Worm (Caenorhabditis elegans) whole organism, midembryonic: Measurements from ENCODE around the gene Y73C8B.5.

ENCODE experiments used
- cog-1 ChIP-seq: sonication (generic microtip); optimal IDR thresholded peaks from 2 replicates; lab custom pipeline; 2016; ENCODE audit warnings: missing genetic modification characterization, missing compliant biosample characterization
- ref-1 ChIP-seq: fragments of 200-800 bp; sonication (Bioruptor generic); conservative IDR thresholded peaks from 2 replicates; pipeline ENCODE4 v1.3.6; 2022; ENCODE audit warnings: missing genetic modification reagents, missing genetic modification characterization, missing compliant biosample characterization
- ztf-23 ChIP-seq: fragments of 200-800 bp; sonication (Bioruptor generic); IDR thresholded peaks from 2 replicates; pipeline ENCODE4 v1.3.6; 2022; ENCODE audit warnings: missing genetic modification reagents, missing genetic modification characterization, missing compliant biosample characterization

- TF ChIP-seq ref-1 (GFP tag; lab: Robert Waterston, UW): no peak
- TF ChIP-seq ztf-23 (GFP tag; lab: Robert Waterston, UW): no peak
- TF ChIP-seq cog-1 (tag; lab: Kevin White, UChicago): no peak
Measured at ce11 chrV:3234887-3235286, 37.8 kb downstream of the Y73C8B.5 start, which contains the start of gene K08D9.6.
